Fruit fly (Drosophila melanogaster): ENCODE data around the gene CG31924.

DNA sequence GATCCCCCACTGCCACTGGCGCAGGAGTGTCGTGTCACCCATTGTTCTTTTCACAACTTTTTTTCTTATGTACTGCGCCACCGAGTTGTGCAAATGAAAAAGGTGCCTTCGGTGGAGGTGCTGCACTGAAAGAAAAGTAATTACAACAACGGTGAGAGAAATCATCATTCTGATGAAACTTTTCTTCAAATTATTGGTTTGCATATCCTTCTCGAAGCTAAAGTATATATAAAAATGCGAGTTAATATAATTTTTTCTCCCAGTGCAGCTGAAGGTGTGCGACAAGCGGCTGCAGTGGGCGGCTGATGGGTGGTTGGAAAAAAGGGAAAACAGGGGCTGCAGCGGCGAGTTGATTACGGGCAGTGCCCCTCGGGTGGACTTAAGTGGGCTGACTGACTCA lies 42.4 kb downstream of the CG31924 start:
- TF ChIP-seq CG12605 (GFP tag; IDR thresholded peaks at IDR 0.05), result no peak
- no peak for TF ChIP-seq D1 (tag; optimal IDR thresholded peaks at IDR 0.05)
- no peak for TF ChIP-seq EcR (GFP tag; optimal IDR thresholded peaks at IDR 0.05)
- TF ChIP-seq Snoo (tag; optimal IDR thresholded peaks at IDR 0.05), result peak; percentile 32
- no peak for TF ChIP-seq CG10348 (GFP tag; IDR thresholded peaks at IDR 0.05)
- no peak for TF ChIP-seq CG32121 (GFP tag; IDR thresholded peaks at IDR 0.05)
- TF ChIP-seq CG14655 (GFP tag; optimal IDR thresholded peaks at IDR 0.05), result peak; percentile 29
- peak; percentile 62 for TF ChIP-seq CG8159 (tag; optimal IDR thresholded peaks at IDR 0.05)
- TF ChIP-seq Pif1A (GFP tag; optimal IDR thresholded peaks at IDR 0.05), result peak; percentile 27
- TF ChIP-seq CG15710 (tag; optimal IDR thresholded peaks at IDR 0.05), result peak; percentile 61
- peak; percentile 34 for TF ChIP-seq CG8301 (tag; optimal IDR thresholded peaks at IDR 0.05)
- TF ChIP-seq Pif1B (GFP tag; optimal IDR thresholded peaks at IDR 0.05), result peak; percentile 3

All from whole organism, pupa.